Worm (Caenorhabditis elegans): ENCODE data around the gene F32D1.8.

F32D1.8 gene

ce11 chrV:4387916-4388315, 10.4 kb upstream of the F32D1.8 start:
- TF ChIP-seq mes-2 (tag; optimal IDR thresholded peaks at IDR 0.05; ENCODE audit: poor library complexity, severe bottlenecking) (no peak), zfp-3 (GFP tag; conservative IDR thresholded peaks at IDR 0.05) (no peak), fkh-10 (GFP tag; optimal IDR thresholded peaks at IDR 0.05) (no peak), lir-3 (tag; optimal IDR thresholded peaks at IDR 0.05) (no peak), F26F4.8 (GFP tag; conservative IDR thresholded peaks at IDR 0.05) (no peak), tra-1 (GFP tag; IDR thresholded peaks at IDR 0.05) (no peak), hlh-30 (tag; optimal IDR thresholded peaks at IDR 0.05; ENCODE audit: insufficient read depth) (no peak), zag-1 (tag; optimal IDR thresholded peaks at IDR 0.05) (no peak), nhr-10 (tag; optimal IDR thresholded peaks at IDR 0.05) (no peak), Y5F2A.4 (GFP tag; optimal IDR thresholded peaks at IDR 0.05) (no peak), nhr-76 (tag; optimal IDR thresholded peaks at IDR 0.05) (no peak), nhr-111 (GFP tag; optimal IDR thresholded peaks at IDR 0.05) (no peak)

- TF ChIP-seq tag-97 (GFP tag; IDR thresholded peaks at IDR 0.05) (no peak), lir-3 (tag; optimal IDR thresholded peaks at IDR 0.05) (no peak), nhr-76 (tag; optimal IDR thresholded peaks at IDR 0.05) (no peak), D1046.2 (GFP tag; IDR thresholded peaks at IDR 0.05) (no peak), aha-1 (tag) (no peak), F49E8.2 (tag; optimal IDR thresholded peaks at IDR 0.05; ENCODE audit: borderline replicate concordance) (no peak), nhr-10 (tag; optimal IDR thresholded peaks at IDR 0.05) (no peak), spr-3 (GFP tag; optimal IDR thresholded peaks at IDR 0.05) (no peak), cey-2 (tag; optimal IDR thresholded peaks at IDR 0.05; ENCODE audit: borderline replicate concordance, insufficient read depth) (no peak), zag-1 (tag; optimal IDR thresholded peaks at IDR 0.05) (no peak), lin-39 (tag; optimal IDR thresholded peaks at IDR 0.05) (no peak), ama-1 (optimal IDR thresholded peaks at IDR 0.05) (no peak), hif-1 (tag; optimal IDR thresholded peaks at IDR 0.05) (no peak), mxl-2 (GFP tag; conservative IDR thresholded peaks at IDR 0.05) (no peak), skn-1 (tag; optimal IDR thresholded peaks at IDR 0.05) (no peak), dmd-9 (GFP tag; IDR thresholded peaks at IDR 0.05) (no peak)
Observed at ce11 chrV:4387402-4387801, 9.9 kb upstream of the F32D1.8 start, which contains the start of gene F13A2.9. Gene F13A2.9, minus strand, starts transcription at chrV:4387502.

- TF ChIP-seq T20F7.1 (GFP tag; optimal IDR thresholded peaks at IDR 0.05), result no peak
- no peak for TF ChIP-seq ceh-20 (GFP tag; IDR thresholded peaks at IDR 0.05)
- no peak for TF ChIP-seq ceh-28 (tag; optimal IDR thresholded peaks at IDR 0.05)
- no peak for TF ChIP-seq ztf-7 (tag; optimal IDR thresholded peaks at IDR 0.05)
- TF ChIP-seq dmd-9 (GFP tag; IDR thresholded peaks at IDR 0.05), result no peak
- TF ChIP-seq aha-1 (tag), result peak; percentile 34
- TF ChIP-seq rbr-2 (tag; optimal IDR thresholded peaks at IDR 0.05), result no peak
Observed at ce11 chrV:4386173-4386572, 8.7 kb upstream of the F32D1.8 start, which contains the start of gene F13A2.10. Gene F13A2.10, minus strand, starts transcription at chrV:4386273.

- TF ChIP-seq attf-4 (tag; optimal IDR thresholded peaks at IDR 0.05) (no peak), madf-9 (GFP tag; conservative IDR thresholded peaks at IDR 0.05) (no peak), dpl-1 (GFP tag; optimal IDR thresholded peaks at IDR 0.05) (no peak), egl-27 (tag; optimal IDR thresholded peaks at IDR 0.05) (no peak), D1046.2 (GFP tag; IDR thresholded peaks at IDR 0.05) (no peak), ceh-44 (GFP tag; IDR thresholded peaks at IDR 0.05) (no peak), Y75B8A.6 (GFP tag; IDR thresholded peaks at IDR 0.05) (no peak), unc-130 (GFP tag; optimal IDR thresholded peaks at IDR 0.05) (no peak)
Observed at ce11 chrV:4384482-4384881, 7.0 kb upstream of the F32D1.8 start, which contains the start of gene F13A2.2. Gene F13A2.2, minus strand, starts transcription at chrV:4384582.

All from whole organism, L4 larva.